Fruit fly (Drosophila melanogaster) whole organism, embryonic: Measurements from ENCODE around the gene Ctr1A.

ENCODE experiments used
- Atf-2 ChIP-seq: fragments of 200-800 bp; sonication (Bioruptor generic); optimal IDR thresholded peaks from 2 replicates; lab custom pipeline; 2016; ENCODE audit warnings: missing biosample characterization, missing genetic modification characterization
- Blimp-1 ChIP-seq: fragments of 200-800 bp; sonication (Bioruptor generic); optimal IDR thresholded peaks from 3 replicates; lab custom pipeline; 2018; ENCODE audit warnings: missing biosample characterization, missing genetic modification characterization, mild to moderate bottlenecking, moderate library complexity, missing genetic modification reagents
- CG11093 ChIP-seq: fragments of 200-800 bp; sonication (Bioruptor generic); IDR thresholded peaks from 3 replicates; pipeline ENCODE4 v1.3.6; 2022; ENCODE audit warnings: missing biosample characterization, missing genetic modification characterization
- CG1233 ChIP-seq: fragments of 200-800 bp; sonication (Bioruptor generic); optimal IDR thresholded peaks from 4 replicates; lab custom pipeline; 2018; ENCODE audit warnings: missing biosample characterization, mild to moderate bottlenecking, missing genetic modification characterization
- CG13894 ChIP-seq: fragments of 200-800 bp; sonication (Bioruptor generic); optimal IDR thresholded peaks from 3 replicates; lab custom pipeline; 2018; ENCODE audit warnings: missing biosample characterization, mild to moderate bottlenecking, missing genetic modification characterization, moderate library complexity
- CG15269 ChIP-seq: fragments of 200-800 bp; sonication (Bioruptor generic); optimal IDR thresholded peaks from 2 replicates; lab custom pipeline; 2018; ENCODE audit warnings: missing biosample characterization, mild to moderate bottlenecking, missing genetic modification characterization, moderate library complexity
- CG17186 ChIP-seq: fragments of 200-800 bp; sonication (Bioruptor generic); optimal IDR thresholded peaks from 3 replicates; lab custom pipeline; 2017; ENCODE audit warnings: missing biosample characterization, missing genetic modification reagents, missing genetic modification characterization
- CG17568 ChIP-seq: fragments of 200-800 bp; sonication (Bioruptor generic); optimal IDR thresholded peaks from 2 replicates; lab custom pipeline; 2018; ENCODE audit warnings: missing biosample characterization, mild to moderate bottlenecking, missing genetic modification characterization, moderate library complexity
- CG17802 ChIP-seq: fragments of 200-800 bp; sonication (Bioruptor generic); optimal IDR thresholded peaks from 2 replicates; lab custom pipeline; 2018; ENCODE audit warnings: missing biosample characterization, mild to moderate bottlenecking, missing genetic modification characterization, moderate library complexity
- CG17829 ChIP-seq: fragments of 200-800 bp; optimal IDR thresholded peaks from 2 replicates; lab custom pipeline; 2019; ENCODE audit warnings: missing biosample characterization, mild to moderate bottlenecking, missing genetic modification characterization, moderate library complexity
- CG31388 ChIP-seq: fragments of 200-800 bp; sonication (Bioruptor generic); optimal IDR thresholded peaks from 2 replicates; lab custom pipeline; 2016; ENCODE audit warnings: missing biosample characterization, missing genetic modification characterization
- CG34224 ChIP-seq: fragments of 200-800 bp; sonication (Bioruptor generic); IDR thresholded peaks from 3 replicates; pipeline ENCODE4 v1.3.6; 2022; ENCODE audit warnings: missing biosample characterization, missing genetic modification characterization; ENCODE audit not compliant: partially characterized antibody
- CG3847 ChIP-seq: fragments of 200-800 bp; sonication (Bioruptor generic); IDR thresholded peaks from 2 replicates; pipeline ENCODE4 v1.3.6; 2022; ENCODE audit warnings: missing biosample characterization, missing genetic modification characterization
- CG4282 ChIP-seq: fragments of 200-800 bp; sonication (Bioruptor generic); optimal IDR thresholded peaks from 2 replicates; lab custom pipeline; 2016; ENCODE audit warnings: missing biosample characterization, missing genetic modification characterization
- CG4404 ChIP-seq: fragments of 200-800 bp; sonication (Bioruptor generic); IDR thresholded peaks from 2 replicates; pipeline ENCODE4 v1.3.6; 2022; ENCODE audit warnings: missing biosample characterization, missing genetic modification characterization
- CG4854 ChIP-seq: fragments of 200-800 bp; sonication (Bioruptor generic); optimal IDR thresholded peaks from 2 replicates; lab custom pipeline; 2016; ENCODE audit warnings: missing biosample characterization, missing genetic modification characterization, inconsistent platforms
- CG8478 ChIP-seq: fragments of >200 bp; optimal IDR thresholded peaks from 2 replicates; lab custom pipeline; 2018
- CG9609 ChIP-seq: fragments of 200-800 bp; sonication (Bioruptor generic); optimal IDR thresholded peaks from 3 replicates; lab custom pipeline; 2016; ENCODE audit warnings: missing biosample characterization, missing genetic modification characterization
- CG9797 ChIP-seq: fragments of 200-800 bp; sonication (Bioruptor generic); optimal IDR thresholded peaks from 3 replicates; lab custom pipeline; 2018; ENCODE audit warnings: missing biosample characterization, mild to moderate bottlenecking, missing genetic modification characterization
- CG9817 ChIP-seq: fragments of 200-800 bp; sonication (Bioruptor generic); optimal IDR thresholded peaks from 2 replicates; lab custom pipeline; 2018; ENCODE audit warnings: missing biosample characterization, mild to moderate bottlenecking, missing genetic modification characterization, moderate library complexity
- CG9876 ChIP-seq: fragments of 200-800 bp; sonication (Bioruptor generic); optimal IDR thresholded peaks from 2 replicates; lab custom pipeline; 2016; ENCODE audit warnings: missing biosample characterization, missing genetic modification characterization
- CrebB ChIP-seq: fragments of 200-800 bp; sonication (Bioruptor generic); optimal IDR thresholded peaks from 3 replicates; lab custom pipeline; 2018; ENCODE audit warnings: missing biosample characterization, mild to moderate bottlenecking, missing genetic modification characterization
- Deaf1 ChIP-seq: fragments of 200-800 bp; optimal IDR thresholded peaks from 3 replicates; lab custom pipeline; 2019; ENCODE audit warnings: missing biosample characterization, mild to moderate bottlenecking, missing genetic modification characterization, moderate library complexity
- Fer2 ChIP-seq: fragments of 200-800 bp; sonication (Bioruptor generic); optimal IDR thresholded peaks from 2 replicates; lab custom pipeline; 2018; ENCODE audit warnings: missing biosample characterization, mild to moderate bottlenecking, missing genetic modification characterization, moderate library complexity
- Neu2 ChIP-seq: fragments of 200-800 bp; sonication (Bioruptor generic); optimal IDR thresholded peaks from 3 replicates; lab custom pipeline; 2016; ENCODE audit warnings: missing biosample characterization, missing genetic modification characterization, borderline replicate concordance
- Oaz ChIP-seq: fragments of 200-800 bp; sonication (Bioruptor generic); IDR thresholded peaks from 2 replicates; pipeline ENCODE4 v1.3.6; 2022; ENCODE audit warnings: missing biosample characterization, missing genetic modification characterization
- Ravus ChIP-seq: fragments of 200-800 bp; sonication (Bioruptor generic); IDR thresholded peaks from 2 replicates; pipeline ENCODE4 v1.3.6; 2022; ENCODE audit warnings: missing biosample characterization, missing genetic modification characterization
- Trl ChIP-seq, 3 experiments: fragments of >200 bp in 2 of 3; fragments of 200-800 bp in 1 of 3; sonication (Bioruptor generic) in 1 of 3; optimal IDR thresholded peaks; 2 replicates in 1 of 3; 3 replicates in 2 of 3; lab custom pipeline; 2016 to 2017; ENCODE audit warnings: missing biosample characterization in 1 of 3, missing genetic modification characterization in 1 of 3
- ash1 ChIP-seq: fragments of 200-800 bp; sonication (Bioruptor generic); optimal IDR thresholded peaks from 2 replicates; lab custom pipeline; 2018; ENCODE audit warnings: missing biosample characterization, mild to moderate bottlenecking, missing genetic modification characterization
- cas ChIP-seq: fragments of 200-800 bp; sonication (Bioruptor generic); IDR thresholded peaks from 2 replicates; pipeline ENCODE4 v1.3.6; 2022; ENCODE audit warnings: missing biosample characterization, missing genetic modification characterization
- cato ChIP-seq: fragments of 200-800 bp; sonication (Bioruptor generic); optimal IDR thresholded peaks from 2 replicates; lab custom pipeline; 2016; ENCODE audit warnings: missing biosample characterization, missing genetic modification characterization, borderline replicate concordance
- dati ChIP-seq: fragments of 200-800 bp; sonication (Bioruptor generic); IDR thresholded peaks from 2 replicates; pipeline ENCODE4 v1.3.6; 2022; ENCODE audit warnings: missing biosample characterization, missing genetic modification characterization
- exex ChIP-seq: fragments of 200-800 bp; sonication (Bioruptor generic); optimal IDR thresholded peaks from 4 replicates; lab custom pipeline; 2018; ENCODE audit warnings: missing biosample characterization, mild to moderate bottlenecking, missing genetic modification characterization, moderate library complexity
- grau ChIP-seq: fragments of 200-800 bp; optimal IDR thresholded peaks from 3 replicates; lab custom pipeline; 2019; ENCODE audit warnings: missing biosample characterization, mild to moderate bottlenecking, missing genetic modification characterization, moderate library complexity
- gt ChIP-seq: fragments of 200-800 bp; sonication (Bioruptor generic); IDR thresholded peaks from 2 replicates; pipeline ENCODE4 v1.3.6; 2022; ENCODE audit warnings: missing biosample characterization, missing genetic modification characterization
- hkb ChIP-seq, 2 experiments: fragments of 200-800 bp in 1 of 2; fragments of >200 bp in 1 of 2; sonication (Bioruptor generic) in 1 of 2; IDR thresholded peaks in 1 of 2; optimal IDR thresholded peaks in 1 of 2; 2 replicates each; pipeline versions ENCODE4 v1.3.6 to Lab custom; 2017 to 2022; ENCODE audit warnings: missing biosample characterization in 1 of 2, missing genetic modification characterization in 1 of 2
- lbe ChIP-seq: fragments of 200-800 bp; sonication (Bioruptor generic); optimal IDR thresholded peaks from 2 replicates; lab custom pipeline; 2016; ENCODE audit warnings: missing biosample characterization, mild to moderate bottlenecking, missing genetic modification characterization
- mam ChIP-seq: fragments of 200-800 bp; sonication (Bioruptor generic); optimal IDR thresholded peaks from 3 replicates; lab custom pipeline; 2016; ENCODE audit warnings: missing biosample characterization, missing genetic modification characterization
- mirr ChIP-seq: fragments of 200-800 bp; sonication (Bioruptor generic); optimal IDR thresholded peaks from 3 replicates; lab custom pipeline; 2018; ENCODE audit warnings: missing biosample characterization, mild to moderate bottlenecking, missing genetic modification characterization
- nmo ChIP-seq: fragments of 200-800 bp; sonication (Bioruptor generic); optimal IDR thresholded peaks from 2 replicates; lab custom pipeline; 2018; ENCODE audit warnings: missing biosample characterization, mild to moderate bottlenecking, missing genetic modification characterization, moderate library complexity
- phol ChIP-seq: fragments of 200-800 bp; sonication (Bioruptor generic); optimal IDR thresholded peaks from 3 replicates; lab custom pipeline; 2018; ENCODE audit warnings: missing biosample characterization, mild to moderate bottlenecking, missing genetic modification characterization, moderate library complexity
- salm ChIP-seq: fragments of 200-800 bp; sonication (Bioruptor generic); optimal IDR thresholded peaks from 2 replicates; lab custom pipeline; 2018; ENCODE audit warnings: missing biosample characterization, mild to moderate bottlenecking, missing genetic modification characterization
- sd ChIP-seq: fragments of 200-800 bp; sonication (Bioruptor generic); optimal IDR thresholded peaks from 3 replicates; lab custom pipeline; 2018; ENCODE audit warnings: missing biosample characterization, mild to moderate bottlenecking, missing genetic modification characterization, moderate library complexity
- sens-2 ChIP-seq: fragments of 200-800 bp; sonication (Bioruptor generic); IDR thresholded peaks from 2 replicates; pipeline ENCODE4 v1.3.6; 2022; ENCODE audit warnings: missing biosample characterization, missing genetic modification characterization
- seq ChIP-seq: fragments of 200-800 bp; sonication (Bioruptor generic); IDR thresholded peaks from 2 replicates; pipeline ENCODE4 v1.3.6; 2022; ENCODE audit warnings: missing biosample characterization, missing genetic modification characterization
- sisA ChIP-seq: fragments of 200-800 bp; sonication (Bioruptor generic); IDR thresholded peaks from 2 replicates; pipeline ENCODE4 v1.3.6; 2022; ENCODE audit warnings: missing biosample characterization, missing genetic modification characterization
- sqz ChIP-seq: fragments of 200-800 bp; sonication (Bioruptor generic); optimal IDR thresholded peaks from 3 replicates; lab custom pipeline; 2018; ENCODE audit warnings: missing biosample characterization, mild to moderate bottlenecking, missing genetic modification characterization
- tna ChIP-seq: fragments of 200-800 bp; sonication (Bioruptor generic); IDR thresholded peaks from 2 replicates; pipeline ENCODE4 v1.3.6; 2022; ENCODE audit warnings: missing biosample characterization, missing genetic modification characterization; ENCODE audit not compliant: partially characterized antibody
- zf30C ChIP-seq: fragments of 200-800 bp; sonication (Bioruptor generic); optimal IDR thresholded peaks from 3 replicates; lab custom pipeline; 2018; ENCODE audit warnings: missing biosample characterization, mild to moderate bottlenecking, missing genetic modification characterization

Gene Ctr1A

dm6 chrX:6673637-6674487 lies 12.4 kb downstream of the Ctr1A start, which contains the start of the genes CG3198 and Mcm6 (continued):
- TF ChIP-seq CG9797, result peak; percentile 61
- TF ChIP-seq CG4404, result no peak
- TF ChIP-seq ash1, result no peak
- TF ChIP-seq CG15269, result no peak
- TF ChIP-seq CG3847, result peak; percentile 66
- no peak for TF ChIP-seq CG9876 (GFP tag; lab: Kevin White, UChicago)
- no peak for TF ChIP-seq sd (tag; lab: Kevin White, UChicago)
- TF ChIP-seq CG9609 (GFP tag; lab: Kevin White, UChicago), result no peak
- no peak for TF ChIP-seq CG31388 (GFP tag; lab: Kevin White, UChicago)
- TF ChIP-seq CrebB (tag; lab: Kevin White, UChicago), result no peak
- TF ChIP-seq Atf-2 (GFP tag; lab: Kevin White, UChicago), result no peak
- TF ChIP-seq salm (tag; lab: Kevin White, UChicago), result no peak
- no peak for TF ChIP-seq lbe
- TF ChIP-seq CG17802 (tag; lab: Kevin White, UChicago), result no peak
- no peak for TF ChIP-seq CG4282 (GFP tag; lab: Kevin White, UChicago)
- TF ChIP-seq grau (tag; lab: Kevin White, UChicago), result no peak
- TF ChIP-seq CG11093 (GFP tag; lab: Robert Waterston, UW), result no peak
- TF ChIP-seq sisA (GFP tag; lab: Robert Waterston, UW), result no peak
- peak; percentile 77 for TF ChIP-seq CG34224 (GFP tag; lab: Robert Waterston, UW)
- no peak for TF ChIP-seq sens-2 (GFP tag; lab: Robert Waterston, UW)
- TF ChIP-seq CG17829 (tag; lab: Kevin White, UChicago), result no peak
- TF ChIP-seq gt (GFP tag; lab: Robert Waterston, UW), result no peak
- no peak for TF ChIP-seq CG13894 (tag; lab: Kevin White, UChicago)
- no peak for TF ChIP-seq seq
- TF ChIP-seq phol (tag; lab: Kevin White, UChicago), result no peak
- no peak for TF ChIP-seq dati
- TF ChIP-seq cato (GFP tag; lab: Kevin White, UChicago), result no peak
- TF ChIP-seq CG17568 (GFP tag; lab: Kevin White, UChicago), result no peak
- TF ChIP-seq tna, result 0 out of 2 replicates have a peak, but pooled peaks have one; percentile 42
- TF ChIP-seq CG4854, result no peak
- peak; percentile 11 for TF ChIP-seq nmo (GFP tag; lab: Kevin White, UChicago)
- TF ChIP-seq CG1233, result no peak
- no peak for TF ChIP-seq Oaz (GFP tag; lab: Robert Waterston, UW)
- no peak for TF ChIP-seq Ravus (GFP tag; lab: Robert Waterston, UW)
- TF ChIP-seq Blimp-1 (GFP tag; lab: Kevin White, UChicago), result no peak
- TF ChIP-seq sqz, result no peak
- TF ChIP-seq CG8478 (lab: Kevin White, UChicago), result no peak
- TF ChIP-seq hkb (optimal IDR thresholded peaks at IDR 0.05; lab: Kevin White, UChicago), result no peak
- TF ChIP-seq hkb (GFP tag; IDR thresholded peaks at IDR 0.05; lab: Robert Waterston, UW), result no peak
- TF ChIP-seq Trl (optimal IDR thresholded peaks at IDR 0.05; lab: Kevin White, UChicago), result no peak
- no peak for TF ChIP-seq Trl (GFP tag; optimal IDR thresholded peaks at IDR 0.05; lab: Kevin White, UChicago)
- no peak for TF ChIP-seq cas (GFP tag; lab: Robert Waterston, UW)
- no peak for TF ChIP-seq Deaf1 (tag; lab: Kevin White, UChicago)
- no peak for TF ChIP-seq CG9817 (tag; lab: Kevin White, UChicago)
- TF ChIP-seq exex (tag; lab: Kevin White, UChicago), result no peak
- no peak for TF ChIP-seq mirr
- TF ChIP-seq zf30C (GFP tag; lab: Kevin White, UChicago), result no peak
- no peak for TF ChIP-seq Neu2 (GFP tag; lab: Kevin White, UChicago)
- no peak for TF ChIP-seq Fer2 (tag; lab: Kevin White, UChicago)
- TF ChIP-seq CG17186 (GFP tag; lab: Kevin White, UChicago), result no peak
- TF ChIP-seq mam (GFP tag; lab: Kevin White, UChicago), result no peak
